Fruit fly (Drosophila melanogaster): Measurements from ENCODE around the gene Gs1l.

DNA sequence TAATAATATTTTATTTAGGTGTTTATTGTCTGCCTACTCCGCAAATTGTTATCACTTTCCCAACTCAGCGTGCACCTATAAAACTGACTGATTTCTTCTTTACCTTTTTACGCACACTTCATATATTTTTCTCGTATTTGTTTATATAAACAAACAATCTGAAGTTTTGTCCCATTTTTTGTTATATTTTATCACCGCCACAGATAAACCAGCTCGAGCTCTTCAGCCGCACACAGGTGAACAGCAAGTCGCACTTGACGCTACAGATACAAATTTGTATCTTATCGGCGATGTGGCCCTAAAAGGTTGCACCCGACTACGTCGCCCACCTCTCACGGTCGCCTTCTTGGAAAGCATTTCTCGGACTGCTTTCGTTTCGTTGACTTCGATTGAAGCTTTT lies 18.8 kb upstream of the Gs1l start:
- TF ChIP-seq pan (optimal IDR thresholded peaks at IDR 0.05) (no peak), psq (optimal IDR thresholded peaks at IDR 0.05) (no peak), Dll (optimal IDR thresholded peaks at IDR 0.05) (no peak), CG8478 (optimal IDR thresholded peaks at IDR 0.05) (no peak), EcR (GFP tag; optimal IDR thresholded peaks at IDR 0.05) (no peak), usp (GFP tag; optimal IDR thresholded peaks at IDR 0.05) (no peak)

Measured in whole organism.